Worm (Caenorhabditis elegans) whole organism, L2 larva: Measurements from ENCODE around the gene cyp-13A5.

ENCODE experiments used
- C34F6.9 ChIP-seq: fragments of 150-350 bp; optimal IDR thresholded peaks from 2 replicates; lab custom pipeline; 2014; ENCODE audit warnings: missing biosample characterization, missing genetic modification characterization
- F13H6.1 ChIP-seq: sonication (generic microtip); optimal IDR thresholded peaks from 2 replicates; lab custom pipeline; 2016; ENCODE audit warnings: missing genetic modification characterization, missing compliant biosample characterization
- ZK546.5 ChIP-seq: sonication (generic microtip); optimal IDR thresholded peaks from 2 replicates; lab custom pipeline; 2017; ENCODE audit warnings: missing biosample characterization, missing genetic modification characterization
- alr-1 ChIP-seq: fragments of 150-350 bp; optimal IDR thresholded peaks from 2 replicates; lab custom pipeline; 2014; ENCODE audit warnings: missing biosample characterization, missing genetic modification characterization
- aly-2 ChIP-seq: fragments of 150-350 bp; optimal IDR thresholded peaks from 2 replicates; lab custom pipeline; 2014; ENCODE audit warnings: missing biosample characterization, missing genetic modification characterization
- ama-1 ChIP-seq: fragments of 150-350 bp; optimal IDR thresholded peaks from 2 replicates; lab custom pipeline; 2018; ENCODE audit warnings: inconsistent platforms
- blmp-1 ChIP-seq: sonication (generic microtip); optimal IDR thresholded peaks from 2 replicates; lab custom pipeline; 2017; ENCODE audit warnings: missing genetic modification characterization, mild to moderate bottlenecking, missing compliant biosample characterization, antibody characterized with exemption, moderate library complexity; ENCODE audit not compliant: insufficient read depth
- ceh-16 ChIP-seq: fragments of 150-350 bp; optimal IDR thresholded peaks from 2 replicates; lab custom pipeline; 2014; ENCODE audit warnings: missing biosample characterization, missing genetic modification characterization
- ceh-82 ChIP-seq: fragments of 150-350 bp; optimal IDR thresholded peaks from 2 replicates; lab custom pipeline; 2014; ENCODE audit warnings: missing biosample characterization, missing genetic modification characterization
- crh-2 ChIP-seq: sonication (generic microtip); optimal IDR thresholded peaks from 2 replicates; lab custom pipeline; 2017; ENCODE audit warnings: missing biosample characterization, missing genetic modification characterization
- dmd-4 ChIP-seq: sonication (generic microtip); optimal IDR thresholded peaks from 2 replicates; lab custom pipeline; 2017; ENCODE audit warnings: missing biosample characterization, missing genetic modification characterization
- elt-1 ChIP-seq: fragments of 150-350 bp; optimal IDR thresholded peaks from 2 replicates; lab custom pipeline; 2014; ENCODE audit warnings: missing biosample characterization, missing genetic modification characterization
- elt-3 ChIP-seq: sonication (generic microtip); optimal IDR thresholded peaks from 2 replicates; lab custom pipeline; 2017; ENCODE audit warnings: missing biosample characterization, missing genetic modification characterization
- fos-1 ChIP-seq: fragments of 150-350 bp; optimal IDR thresholded peaks from 2 replicates; lab custom pipeline; 2014; ENCODE audit warnings: missing biosample characterization, missing genetic modification characterization
- lin-11 ChIP-seq: fragments of 150-350 bp; sonication (generic microtip); optimal IDR thresholded peaks from 2 replicates; lab custom pipeline; 2014; ENCODE audit warnings: missing biosample characterization, missing genetic modification characterization, inconsistent platforms, mixed read lengths
- lin-13 ChIP-seq: fragments of 150-350 bp; optimal IDR thresholded peaks from 2 replicates; lab custom pipeline; 2014; ENCODE audit warnings: missing biosample characterization, missing genetic modification reagents, missing genetic modification characterization
- lin-39 ChIP-seq: fragments of 150-350 bp; optimal IDR thresholded peaks from 2 replicates; lab custom pipeline; 2014; ENCODE audit warnings: missing biosample characterization, missing genetic modification reagents, missing genetic modification characterization
- mab-5 ChIP-seq: fragments of 150-350 bp; optimal IDR thresholded peaks from 2 replicates; lab custom pipeline; 2014; ENCODE audit warnings: missing biosample characterization, missing genetic modification characterization
- mdl-1 ChIP-seq, 2 experiments: fragments of 150-350 bp in 1 of 2; sonication (generic microtip) in 1 of 2; optimal IDR thresholded peaks; 2 replicates each; lab custom pipeline; 2017; ENCODE audit warnings: missing biosample characterization in 2 of 2, missing genetic modification characterization in 2 of 2
- nhr-10 ChIP-seq: sonication (generic microtip); optimal IDR thresholded peaks from 2 replicates; lab custom pipeline; 2017; ENCODE audit warnings: missing biosample characterization, missing genetic modification characterization
- nhr-12 ChIP-seq: fragments of 150-350 bp; optimal IDR thresholded peaks from 2 replicates; lab custom pipeline; 2014; ENCODE audit warnings: missing biosample characterization, missing genetic modification characterization
- nhr-129 ChIP-seq: fragments of 150-350 bp; optimal IDR thresholded peaks from 2 replicates; lab custom pipeline; 2014; ENCODE audit warnings: missing biosample characterization, missing genetic modification characterization
- nhr-23 ChIP-seq: fragments of 150-350 bp; optimal IDR thresholded peaks from 2 replicates; lab custom pipeline; 2014; ENCODE audit warnings: missing biosample characterization, missing genetic modification reagents, missing genetic modification characterization
- nhr-237 ChIP-seq: fragments of 150-350 bp; optimal IDR thresholded peaks from 2 replicates; lab custom pipeline; 2014; ENCODE audit warnings: missing biosample characterization, missing genetic modification characterization
- nhr-25 ChIP-seq: fragments of 150-350 bp; sonication (generic microtip); optimal IDR thresholded peaks from 3 replicates; lab custom pipeline; 2014; ENCODE audit warnings: missing biosample characterization, missing genetic modification characterization
- nhr-6 ChIP-seq: fragments of 150-350 bp; optimal IDR thresholded peaks from 2 replicates; lab custom pipeline; 2014; ENCODE audit warnings: missing biosample characterization, missing genetic modification characterization
- peb-1 ChIP-seq: fragments of 150-350 bp; optimal IDR thresholded peaks from 2 replicates; lab custom pipeline; 2014; ENCODE audit warnings: missing biosample characterization, missing genetic modification characterization
- sem-4 ChIP-seq: fragments of 150-350 bp; optimal IDR thresholded peaks from 2 replicates; lab custom pipeline; 2014; ENCODE audit warnings: missing biosample characterization, missing genetic modification reagents, missing genetic modification characterization
- sma-9 ChIP-seq, 2 experiments: fragments of 150-350 bp in 1 of 2; sonication (generic microtip) in 1 of 2; optimal IDR thresholded peaks; 2 replicates each; lab custom pipeline; 2014 to 2016; ENCODE audit warnings: missing genetic modification characterization in 2 of 2, mild to moderate bottlenecking in 1 of 2, missing biosample characterization in 1 of 2, missing compliant biosample characterization in 1 of 2, missing genetic modification reagents in 1 of 2, moderate library complexity in 1 of 2
- unc-55 ChIP-seq: fragments of 150-350 bp; sonication (generic microtip); optimal IDR thresholded peaks from 3 replicates; lab custom pipeline; 2014; ENCODE audit warnings: missing biosample characterization, missing genetic modification reagents, missing genetic modification characterization
- ztf-1 ChIP-seq: fragments of 200-800 bp; sonication (Bioruptor generic); conservative IDR thresholded peaks from 2 replicates; pipeline ENCODE4 v1.3.6; 2022; ENCODE audit warnings: missing genetic modification characterization, missing compliant biosample characterization
- ztf-11 ChIP-seq: sonication (generic microtip); optimal IDR thresholded peaks from 2 replicates; lab custom pipeline; 2017; ENCODE audit warnings: missing biosample characterization, missing genetic modification characterization

cyp-13A5 gene

ce11 chrII:9838260-9838935 is 38.2 kb upstream of the cyp-13A5 start, which contains the start of gene arrd-4:
arrd-4 (minus strand) TSS chrII:9838310.
- peak; percentile 6 for TF ChIP-seq lin-11 (tag; lab: Kevin White, UChicago)
- no peak for TF ChIP-seq blmp-1 (tag; lab: Kevin White, UChicago)
- TF ChIP-seq nhr-6 (tag; lab: Kevin White, UChicago) = no peak

ce11 chrII:9835958-9836357 is 35.8 kb upstream of the cyp-13A5 start:
- TF ChIP-seq elt-1 (tag; lab: Kevin White, UChicago) (no peak), crh-2 (no peak), alr-1 (tag; lab: Kevin White, UChicago) (no peak), nhr-23 (no peak), ztf-11 (tag; lab: Kevin White, UChicago) (no peak), C34F6.9 (tag; lab: Kevin White, UChicago) (no peak), elt-3 (no peak), ceh-82 (no peak), nhr-12 (tag; lab: Kevin White, UChicago) (no peak), lin-11 (tag; lab: Kevin White, UChicago) (no peak), dmd-4 (no peak), unc-55 (GFP tag; lab: Kevin White, UChicago) (no peak), lin-39 (tag; lab: Kevin White, UChicago) (no peak), nhr-10 (tag; lab: Kevin White, UChicago) (no peak), nhr-25 (tag; lab: Kevin White, UChicago) (no peak), ZK546.5 (tag; lab: Kevin White, UChicago) (no peak), fos-1 (tag; lab: Kevin White, UChicago) (no peak), sem-4 (tag; lab: Kevin White, UChicago) (no peak), ztf-1 (GFP tag; lab: Robert Waterston, UW) (no peak)

- TF ChIP-seq crh-2 (no peak), ZK546.5 (tag; lab: Kevin White, UChicago) (no peak), ztf-1 (GFP tag; lab: Robert Waterston, UW) (no peak), peb-1 (no peak), lin-13 (GFP tag; lab: Kevin White, UChicago) (no peak), nhr-129 (tag; lab: Kevin White, UChicago) (no peak), sma-9 (GFP tag; optimal IDR thresholded peaks at IDR 0.05; lab: Kevin White, UChicago) (no peak), sma-9 (tag; optimal IDR thresholded peaks at IDR 0.05; lab: Kevin White, UChicago) (no peak), nhr-10 (tag; lab: Kevin White, UChicago) (no peak), alr-1 (tag; lab: Kevin White, UChicago) (no peak), blmp-1 (tag; lab: Kevin White, UChicago) (no peak), C34F6.9 (tag; lab: Kevin White, UChicago) (no peak), unc-55 (GFP tag; lab: Kevin White, UChicago) (no peak), ama-1 (lab: Kevin White, UChicago) (no peak)
Observed at ce11 chrII:9834921-9835320, 34.8 kb upstream of the cyp-13A5 start, which contains the start of gene arrd-5. arrd-5 (plus strand) TSS chrII:9835221.

ce11 chrII:9833855-9834254 is 33.7 kb upstream of the cyp-13A5 start, which contains the start of gene ZK938.3:
ZK938.3 (minus strand) TSS chrII:9833955.
- TF ChIP-seq ceh-16 (tag; lab: Kevin White, UChicago) (no peak), mdl-1 (tag; optimal IDR thresholded peaks at IDR 0.05; lab: Kevin White, UChicago) (no peak), F13H6.1 (tag; lab: Kevin White, UChicago) (no peak), sma-9 (GFP tag; optimal IDR thresholded peaks at IDR 0.05; lab: Kevin White, UChicago) (no peak), sma-9 (tag; optimal IDR thresholded peaks at IDR 0.05; lab: Kevin White, UChicago) (no peak), elt-3 (no peak), mab-5 (tag; lab: Kevin White, UChicago) (no peak), aly-2 (tag; lab: Kevin White, UChicago) (no peak), nhr-237 (tag; lab: Kevin White, UChicago) (no peak), nhr-25 (tag; lab: Kevin White, UChicago) (no peak), fos-1 (tag; lab: Kevin White, UChicago) (no peak), crh-2 (no peak), blmp-1 (tag; lab: Kevin White, UChicago) (no peak)
- TF ChIP-seq, all 48 proteins: peak for 0
